Fruit fly (Drosophila melanogaster) S2 (cell line): ENCODE data around the gene CG8539.

Experiments
- CG8478 ChIP-seq: fragments of >200 bp; optimal IDR thresholded peaks from 2 replicates; lab custom pipeline; 2018
- CTCF ChIP-seq, 2 experiments: fragments of >200 bp; optimal IDR thresholded peaks; 2 replicates each; lab custom pipeline; 2018

dm6 chr3L:7450553-7450952 is 48.1 kb downstream of the CG8539 start, which contains the start of gene CG33278:
- TF ChIP-seq CG8478 (lab: Kevin White, UChicago): no peak
- no peak for TF ChIP-seq CTCF (optimal IDR thresholded peaks at IDR 0.05; lab: Kevin White, UChicago)
